Worm (Caenorhabditis elegans) whole organism, L2 larva: Measurements from ENCODE around the gene F28H7.2.

Experiments used
- lin-13 ChIP-seq: fragments of 150-350 bp; optimal IDR thresholded peaks from 2 replicates; lab custom pipeline; 2014; ENCODE audit warnings: missing biosample characterization, missing genetic modification reagents, missing genetic modification characterization
- nhr-11 ChIP-seq: fragments of 150-350 bp; optimal IDR thresholded peaks from 2 replicates; lab custom pipeline; 2014; ENCODE audit warnings: missing biosample characterization, missing genetic modification characterization
- sma-3 ChIP-seq: sonication (generic microtip); optimal IDR thresholded peaks from 2 replicates; lab custom pipeline; 2016; ENCODE audit warnings: missing genetic modification reagents, missing genetic modification characterization, missing compliant biosample characterization
- snpc-4 ChIP-seq: fragments of 150-350 bp; optimal IDR thresholded peaks from 2 replicates; lab custom pipeline; 2014; ENCODE audit warnings: missing biosample characterization, missing genetic modification characterization

DNA sequence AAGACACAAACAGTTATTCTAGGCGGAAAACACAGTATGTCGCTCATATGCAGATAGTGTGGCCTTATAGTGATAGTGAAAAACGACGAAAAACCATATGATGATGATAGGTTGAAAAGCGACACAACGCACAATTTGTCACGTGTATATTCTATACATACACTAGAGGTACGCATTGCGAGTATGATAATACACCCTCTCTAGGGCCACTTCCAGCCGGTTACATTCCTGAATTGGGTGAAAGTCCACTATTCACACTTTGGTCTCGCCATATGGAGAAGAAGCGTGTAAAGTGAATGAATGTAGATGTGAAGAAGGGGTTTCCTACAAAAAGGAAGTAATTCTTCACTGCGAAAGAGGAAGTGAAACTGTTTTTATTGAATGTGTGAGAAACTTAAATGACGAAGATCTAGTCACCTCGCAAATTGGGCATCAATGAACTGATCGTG, 18.2 kb upstream of the F28H7.2 start:
- TF ChIP-seq lin-13 (GFP tag; lab: Kevin White, UChicago) (no peak), nhr-11 (tag; lab: Kevin White, UChicago) (no peak), sma-3 (GFP tag; lab: Kevin White, UChicago) (peak; percentile 72), snpc-4 (tag; lab: Kevin White, UChicago) (no peak)
